Worm (Caenorhabditis elegans) whole organism, L2 larva: ENCODE measurements around the gene irld-14.

Experiments used
- ceh-16 ChIP-seq: fragments of 150-350 bp; optimal IDR thresholded peaks from 2 replicates; lab custom pipeline; 2014; ENCODE audit warnings: missing biosample characterization, missing genetic modification characterization
- elt-1 ChIP-seq: fragments of 150-350 bp; optimal IDR thresholded peaks from 2 replicates; lab custom pipeline; 2014; ENCODE audit warnings: missing biosample characterization, missing genetic modification characterization
- gmeb-1 ChIP-seq: fragments of 150-350 bp; optimal IDR thresholded peaks from 2 replicates; lab custom pipeline; 2014; ENCODE audit warnings: missing biosample characterization, missing genetic modification characterization
- lin-11 ChIP-seq: fragments of 150-350 bp; sonication (generic microtip); optimal IDR thresholded peaks from 2 replicates; lab custom pipeline; 2014; ENCODE audit warnings: missing biosample characterization, missing genetic modification characterization, inconsistent platforms, mixed read lengths
- lin-39 ChIP-seq: fragments of 150-350 bp; optimal IDR thresholded peaks from 2 replicates; lab custom pipeline; 2014; ENCODE audit warnings: missing biosample characterization, missing genetic modification reagents, missing genetic modification characterization
- nhr-11 ChIP-seq: fragments of 150-350 bp; optimal IDR thresholded peaks from 2 replicates; lab custom pipeline; 2014; ENCODE audit warnings: missing biosample characterization, missing genetic modification characterization
- nhr-23 ChIP-seq: fragments of 150-350 bp; optimal IDR thresholded peaks from 2 replicates; lab custom pipeline; 2014; ENCODE audit warnings: missing biosample characterization, missing genetic modification reagents, missing genetic modification characterization
- nhr-6 ChIP-seq: fragments of 150-350 bp; optimal IDR thresholded peaks from 2 replicates; lab custom pipeline; 2014; ENCODE audit warnings: missing biosample characterization, missing genetic modification characterization
- snpc-4 ChIP-seq: fragments of 150-350 bp; optimal IDR thresholded peaks from 2 replicates; lab custom pipeline; 2014; ENCODE audit warnings: missing biosample characterization, missing genetic modification characterization
- unc-39 ChIP-seq: fragments of 150-350 bp; optimal IDR thresholded peaks from 2 replicates; lab custom pipeline; 2014; ENCODE audit warnings: missing biosample characterization, missing genetic modification characterization
- zag-1 ChIP-seq: fragments of 150-350 bp; optimal IDR thresholded peaks from 2 replicates; lab custom pipeline; 2014; ENCODE audit warnings: missing biosample characterization, missing genetic modification characterization

DNA sequence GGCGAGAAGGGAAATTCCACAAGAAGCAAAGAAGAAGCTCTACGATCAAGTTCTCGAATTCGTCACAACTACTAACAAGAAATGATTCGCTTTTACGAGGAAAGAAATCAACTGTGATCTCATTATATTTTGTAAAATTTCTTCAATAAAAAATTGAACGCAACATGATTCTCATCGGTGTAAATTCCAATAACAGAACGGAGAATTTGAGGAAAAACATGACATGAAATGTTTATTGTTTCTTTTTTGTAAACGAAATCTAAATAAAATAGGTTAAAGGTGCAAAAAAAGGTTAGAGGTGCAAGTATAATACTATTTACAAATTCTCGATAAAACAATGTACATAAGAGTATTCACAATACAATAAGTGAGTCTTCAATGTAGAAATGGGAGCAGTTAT is 4.8 kb upstream of the irld-14 start:
- TF ChIP-seq nhr-23 (tag; lab: Kevin White, UChicago) (no peak), ceh-16 (tag; lab: Kevin White, UChicago) (no peak), zag-1 (tag; lab: Kevin White, UChicago) (no peak), snpc-4 (no peak), lin-11 (tag; lab: Kevin White, UChicago) (no peak), nhr-11 (tag; lab: Kevin White, UChicago) (no peak), gmeb-1 (tag; lab: Kevin White, UChicago) (no peak), unc-39 (tag; lab: Kevin White, UChicago) (no peak), lin-39 (tag; lab: Kevin White, UChicago) (no peak), nhr-6 (tag; lab: Kevin White, UChicago) (no peak), elt-1 (tag; lab: Kevin White, UChicago) (no peak)
